Worm (Caenorhabditis elegans) whole organism, late embryonic: ENCODE measurements around the gene tre-2.
A peak's percentile ranks its signal among the peaks of the same experiment; 100 is the strongest.

Source experiments
- C08G9.2 ChIP-seq: sonication (generic microtip); optimal IDR thresholded peaks from 2 replicates; lab custom pipeline; 2016; ENCODE audit warnings: mild to moderate bottlenecking, missing genetic modification characterization, moderate library complexity, missing compliant biosample characterization
- K02D7.2 ChIP-seq: sonication (generic microtip); optimal IDR thresholded peaks from 2 replicates; lab custom pipeline; 2017; ENCODE audit warnings: mild to moderate bottlenecking, missing genetic modification characterization, missing compliant biosample characterization
- T23F11.4 ChIP-seq: fragments of 200-800 bp; sonication (Bioruptor generic); optimal IDR thresholded peaks from 2 replicates; lab custom pipeline; 2018; ENCODE audit warnings: mild to moderate bottlenecking, missing genetic modification characterization, missing compliant biosample characterization
- ahr-1 ChIP-seq: sonication (generic microtip); optimal IDR thresholded peaks from 2 replicates; lab custom pipeline; 2016; ENCODE audit warnings: missing genetic modification characterization, missing compliant biosample characterization
- ama-1 ChIP-seq: fragments of 150-350 bp; optimal IDR thresholded peaks from 2 replicates; lab custom pipeline; 2014
- ceh-14 ChIP-seq: sonication (generic microtip); optimal IDR thresholded peaks from 2 replicates; lab custom pipeline; 2016; ENCODE audit warnings: missing genotype, missing genetic modification characterization, missing compliant biosample characterization
- ceh-24 ChIP-seq: sonication (generic microtip); optimal IDR thresholded peaks from 2 replicates; lab custom pipeline; 2016; ENCODE audit warnings: mild to moderate bottlenecking, missing genetic modification characterization, missing compliant biosample characterization
- ceh-30 ChIP-seq: fragments of 150-350 bp; optimal IDR thresholded peaks from 2 replicates; lab custom pipeline; 2014; ENCODE audit warnings: missing biosample characterization, missing genetic modification characterization
- ceh-31 ChIP-seq: sonication (generic microtip); optimal IDR thresholded peaks from 2 replicates; lab custom pipeline; 2016; ENCODE audit warnings: missing genetic modification characterization, missing compliant biosample characterization
- ceh-34 ChIP-seq: sonication (generic microtip); optimal IDR thresholded peaks from 2 replicates; lab custom pipeline; 2016; ENCODE audit warnings: mild to moderate bottlenecking, missing genetic modification characterization, missing compliant biosample characterization
- ceh-6 ChIP-seq: fragments of 200-800 bp; sonication (Bioruptor generic); optimal IDR thresholded peaks from 2 replicates; lab custom pipeline; 2018; ENCODE audit warnings: mild to moderate bottlenecking, missing genetic modification characterization, missing compliant biosample characterization
- ceh-9 ChIP-seq: sonication (generic microtip); optimal IDR thresholded peaks from 2 replicates; lab custom pipeline; 2016; ENCODE audit warnings: mild to moderate bottlenecking, missing genetic modification characterization, inconsistent platforms, missing compliant biosample characterization
- che-1 ChIP-seq: sonication (generic microtip); optimal IDR thresholded peaks from 2 replicates; lab custom pipeline; 2016; ENCODE audit warnings: mild to moderate bottlenecking, missing genetic modification characterization, missing compliant biosample characterization
- dve-1 ChIP-seq: sonication (generic microtip); optimal IDR thresholded peaks from 2 replicates; lab custom pipeline; 2017; ENCODE audit warnings: antibody characterized with exemption, mild to moderate bottlenecking, missing genetic modification characterization, missing compliant biosample characterization
- elt-2 ChIP-seq: sonication (generic microtip); optimal IDR thresholded peaks from 2 replicates; lab custom pipeline; 2016; ENCODE audit warnings: missing genetic modification reagents, missing genetic modification characterization, missing compliant biosample characterization
- elt-4 ChIP-seq: sonication (generic microtip); optimal IDR thresholded peaks from 2 replicates; lab custom pipeline; 2016; ENCODE audit warnings: missing genetic modification characterization, missing compliant biosample characterization
- ets-4 ChIP-seq: sonication (generic microtip); optimal IDR thresholded peaks from 2 replicates; lab custom pipeline; 2016; ENCODE audit warnings: missing genetic modification characterization, missing compliant biosample characterization
- eyg-1 ChIP-seq: sonication (generic microtip); optimal IDR thresholded peaks from 2 replicates; lab custom pipeline; 2016; ENCODE audit warnings: missing genotype, missing genetic modification characterization, missing compliant biosample characterization
- fkh-10 ChIP-seq: fragments of 150-350 bp; optimal IDR thresholded peaks from 2 replicates; lab custom pipeline; 2014; ENCODE audit warnings: missing biosample characterization, missing genetic modification reagents, missing genetic modification characterization
- fkh-6 ChIP-seq: sonication (generic microtip); optimal IDR thresholded peaks from 2 replicates; lab custom pipeline; 2016; ENCODE audit warnings: missing genetic modification characterization, missing compliant biosample characterization
- gmeb-2 ChIP-seq: sonication (generic microtip); optimal IDR thresholded peaks from 2 replicates; lab custom pipeline; 2016; ENCODE audit warnings: missing genetic modification characterization, inconsistent platforms, missing compliant biosample characterization
- hlh-15 ChIP-seq: sonication (generic microtip); optimal IDR thresholded peaks from 2 replicates; lab custom pipeline; 2016; ENCODE audit warnings: missing genetic modification characterization, missing compliant biosample characterization
- hlh-30 ChIP-seq: sonication (generic microtip); optimal IDR thresholded peaks from 2 replicates; lab custom pipeline; 2017; ENCODE audit warnings: antibody characterized with exemption, missing genetic modification characterization, missing compliant biosample characterization; ENCODE audit not compliant: insufficient read depth
- hlh-6 ChIP-seq: sonication (generic microtip); optimal IDR thresholded peaks from 2 replicates; lab custom pipeline; 2016; ENCODE audit warnings: missing genotype, missing genetic modification characterization, missing compliant biosample characterization
- lin-11 ChIP-seq: fragments of 200-800 bp; sonication (Bioruptor generic); optimal IDR thresholded peaks from 2 replicates; lab custom pipeline; 2018; ENCODE audit warnings: mild to moderate bottlenecking, missing genetic modification characterization, missing compliant biosample characterization
- nfya-1 ChIP-seq: sonication (generic microtip); optimal IDR thresholded peaks from 2 replicates; lab custom pipeline; 2017; ENCODE audit warnings: missing genetic modification characterization, mild to moderate bottlenecking, missing compliant biosample characterization, antibody characterized with exemption, moderate library complexity
- nhr-232 ChIP-seq: sonication (generic microtip); optimal IDR thresholded peaks from 2 replicates; lab custom pipeline; 2016; ENCODE audit warnings: missing genetic modification characterization, missing compliant biosample characterization
- odd-2 ChIP-seq: sonication (generic microtip); optimal IDR thresholded peaks from 2 replicates; lab custom pipeline; 2017; ENCODE audit warnings: antibody characterized with exemption, mild to moderate bottlenecking, missing genetic modification characterization, missing compliant biosample characterization
- pag-3 ChIP-seq: sonication (generic microtip); optimal IDR thresholded peaks from 2 replicates; lab custom pipeline; 2016; ENCODE audit warnings: missing compliant biosample characterization, missing genetic modification characterization, borderline replicate concordance
- pat-9 ChIP-seq: fragments of 200-800 bp; sonication (Bioruptor generic); optimal IDR thresholded peaks from 2 replicates; lab custom pipeline; 2018; ENCODE audit warnings: mild to moderate bottlenecking, missing genetic modification characterization, moderate library complexity, missing compliant biosample characterization
- pax-1 ChIP-seq: fragments of 150-350 bp; optimal IDR thresholded peaks from 2 replicates; lab custom pipeline; 2014; ENCODE audit warnings: missing biosample characterization, missing genetic modification characterization
- pha-2 ChIP-seq: sonication (generic microtip); optimal IDR thresholded peaks from 2 replicates; lab custom pipeline; 2017; ENCODE audit warnings: mild to moderate bottlenecking, missing genetic modification characterization, missing compliant biosample characterization
- sox-2 ChIP-seq: fragments of 200-800 bp; sonication (Bioruptor generic); IDR thresholded peaks from 2 replicates; pipeline ENCODE4 v1.3.6; 2022; ENCODE audit warnings: missing genetic modification reagents, missing genetic modification characterization, missing compliant biosample characterization
- sox-4 ChIP-seq: sonication (generic microtip); optimal IDR thresholded peaks from 2 replicates; lab custom pipeline; 2017; ENCODE audit warnings: mild to moderate bottlenecking, missing genetic modification characterization, inconsistent platforms, missing compliant biosample characterization
- zip-5 ChIP-seq: sonication (generic microtip); optimal IDR thresholded peaks from 2 replicates; lab custom pipeline; 2016; ENCODE audit warnings: missing genetic modification characterization, missing compliant biosample characterization
- ztf-16 ChIP-seq: sonication (generic microtip); optimal IDR thresholded peaks from 2 replicates; lab custom pipeline; 2017; ENCODE audit warnings: missing genetic modification characterization, missing compliant biosample characterization

Gene tre-2

DNA sequence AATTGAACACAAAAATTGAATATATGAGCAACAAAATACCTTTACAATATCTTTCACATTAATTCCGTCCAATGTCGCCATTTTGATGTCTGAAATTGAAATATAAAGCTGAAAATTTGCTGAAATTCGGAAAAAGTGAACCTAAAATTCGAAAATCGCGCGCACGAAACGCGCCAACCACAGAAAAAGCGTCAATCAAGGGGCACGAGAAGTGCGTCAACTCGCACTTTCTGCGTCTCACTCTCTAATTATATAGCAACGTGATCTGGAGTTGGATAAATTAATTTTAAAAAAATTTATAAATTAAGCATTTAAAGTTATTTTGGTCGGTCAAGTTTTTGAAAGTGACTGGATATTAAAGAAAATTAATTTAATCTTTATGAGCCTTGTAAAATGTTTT, 36.1 kb upstream of the tre-2 start, which contains the start of gene ruvb-2 (continued):
- TF ChIP-seq ceh-24, result no peak
- TF ChIP-seq C08G9.2 (tag; lab: Kevin White, UChicago), result no peak
- no peak for TF ChIP-seq T23F11.4 (GFP tag; lab: Kevin White, UChicago)
- no peak for TF ChIP-seq ztf-16 (tag; lab: Kevin White, UChicago)
- TF ChIP-seq ceh-6 (GFP tag; lab: Kevin White, UChicago), result no peak
- TF ChIP-seq ahr-1 (tag; lab: Kevin White, UChicago), result no peak
- TF ChIP-seq K02D7.2 (tag; lab: Kevin White, UChicago), result no peak
- TF ChIP-seq pax-1 (tag; lab: Kevin White, UChicago), result no peak
- no peak for TF ChIP-seq elt-2
- no peak for TF ChIP-seq eyg-1 (tag; lab: Kevin White, UChicago)
- peak; percentile 62 for TF ChIP-seq nfya-1 (tag; lab: Kevin White, UChicago)
- no peak for TF ChIP-seq pha-2 (tag; lab: Kevin White, UChicago)
- no peak for TF ChIP-seq fkh-6 (tag; lab: Kevin White, UChicago)
- no peak for TF ChIP-seq dve-1
- TF ChIP-seq nhr-232, result no peak
- TF ChIP-seq sox-2 (GFP tag; lab: Robert Waterston, UW), result no peak
- peak; percentile 48 for TF ChIP-seq hlh-30 (tag; lab: Kevin White, UChicago)
- TF ChIP-seq zip-5 (tag; lab: Kevin White, UChicago), result no peak
- no peak for TF ChIP-seq lin-11
- TF ChIP-seq che-1, result no peak
- no peak for TF ChIP-seq sox-4
- no peak for TF ChIP-seq ets-4 (tag; lab: Kevin White, UChicago)
- TF ChIP-seq pag-3 (tag; lab: Kevin White, UChicago), result no peak
- peak; percentile 48 for TF ChIP-seq ceh-31 (tag; lab: Kevin White, UChicago)
- no peak for TF ChIP-seq odd-2 (tag; lab: Kevin White, UChicago)
- no peak for TF ChIP-seq fkh-10 (GFP tag; lab: Kevin White, UChicago)

DNA sequence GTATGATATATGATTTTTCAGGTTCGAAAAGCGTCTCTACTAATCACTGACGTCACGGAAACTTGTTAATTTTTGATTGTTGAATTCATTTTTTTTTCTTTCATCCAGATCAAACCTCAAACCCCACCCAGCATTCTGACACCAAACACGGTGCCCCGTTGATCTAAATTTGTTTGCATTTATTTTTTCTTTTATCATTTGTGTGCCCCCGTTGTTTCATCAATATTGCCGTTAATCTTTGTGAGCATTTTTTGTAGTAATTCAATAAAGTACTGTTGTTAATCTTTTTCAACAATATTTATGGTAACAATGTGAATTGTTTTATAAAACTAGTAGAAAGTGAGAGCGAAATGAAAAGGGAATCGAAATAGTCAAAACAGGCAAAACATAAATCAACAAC, 33.6 kb upstream of the tre-2 start:
- TF ChIP-seq elt-4 (tag; lab: Kevin White, UChicago) (no peak), pha-2 (tag; lab: Kevin White, UChicago) (no peak), ceh-14 (tag; lab: Kevin White, UChicago) (no peak), ceh-30 (tag; lab: Kevin White, UChicago) (no peak), hlh-6 (tag; lab: Kevin White, UChicago) (no peak), pag-3 (tag; lab: Kevin White, UChicago) (no peak), pat-9 (no peak), gmeb-2 (tag; lab: Kevin White, UChicago) (no peak), ceh-31 (tag; lab: Kevin White, UChicago) (no peak), hlh-15 (tag; lab: Kevin White, UChicago) (no peak)

DNA sequence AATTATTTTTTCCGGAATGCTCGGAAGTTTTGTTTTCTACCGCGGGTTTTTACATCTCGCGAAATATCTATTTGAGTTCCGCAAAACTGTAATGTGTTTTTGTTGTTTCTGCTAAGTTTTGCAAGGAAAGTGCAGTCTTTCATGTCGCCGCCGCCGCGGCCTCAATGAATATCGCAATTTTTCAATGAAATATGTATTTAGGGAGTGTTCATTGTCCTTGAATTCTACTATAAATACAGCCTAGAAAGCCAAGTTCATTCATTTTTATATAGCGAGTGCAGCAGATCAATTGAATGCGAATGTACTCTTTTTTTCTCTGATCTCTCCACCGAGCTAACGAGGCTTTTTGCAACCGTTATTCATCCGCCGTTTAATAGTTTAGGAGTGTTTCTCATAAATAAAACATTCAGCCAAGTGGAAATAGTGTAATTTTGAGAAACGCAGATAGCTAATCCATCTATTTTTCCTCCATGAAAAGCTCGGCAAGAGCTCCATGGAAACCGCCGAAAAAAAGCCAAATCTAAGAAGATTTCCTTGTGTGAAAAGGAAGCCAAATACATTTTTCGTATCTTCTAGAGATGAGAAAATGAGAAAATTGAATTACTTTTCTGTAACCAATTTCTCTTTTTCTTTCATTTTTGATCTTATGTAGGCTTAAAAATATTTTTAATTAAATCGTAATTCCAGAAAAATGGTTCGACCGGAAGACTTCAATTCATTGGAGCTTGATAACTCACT, 29.8 kb upstream of the tre-2 start, which contains the start of gene T22D1.3:
TSS of gene T22D1.3 (plus strand) at position 688 of the 738 bp plus-strand sequence.
- TF ChIP-seq ama-1 (lab: Kevin White, UChicago), result peak; percentile 28
- no peak for TF ChIP-seq pag-3 (tag; lab: Kevin White, UChicago)
- no peak for TF ChIP-seq ceh-9
- TF ChIP-seq pat-9, result no peak
- TF ChIP-seq ceh-34 (tag; lab: Kevin White, UChicago), result no peak
